Fruit fly (Drosophila melanogaster) whole organism, pupa: ENCODE data around the gene Sugb.

ENCODE experiments used
- CG10348 ChIP-seq: fragments of 200-800 bp; sonication (Bioruptor generic); IDR thresholded peaks from 2 replicates; pipeline ENCODE4 v1.3.6; 2022; ENCODE audit warnings: missing biosample characterization, missing genetic modification characterization
- CG12605 ChIP-seq: fragments of 200-800 bp; sonication (Bioruptor generic); IDR thresholded peaks from 2 replicates; pipeline ENCODE4 v1.3.6; 2022; ENCODE audit warnings: missing biosample characterization, missing genetic modification characterization
- CG14655 ChIP-seq: fragments of 200-800 bp; sonication (Bioruptor generic); optimal IDR thresholded peaks from 3 replicates; lab custom pipeline; 2017; ENCODE audit warnings: mild to moderate bottlenecking, missing biosample characterization, missing genetic modification reagents, missing genetic modification characterization
- CG15710 ChIP-seq: fragments of 200-800 bp; sonication (Bioruptor generic); optimal IDR thresholded peaks from 2 replicates; lab custom pipeline; 2018; ENCODE audit warnings: missing biosample characterization, mild to moderate bottlenecking, missing genetic modification characterization, moderate library complexity
- CG17806 ChIP-seq: fragments of 200-800 bp; sonication (Bioruptor generic); optimal IDR thresholded peaks from 2 replicates; lab custom pipeline; 2018; ENCODE audit warnings: missing biosample characterization, mild to moderate bottlenecking, missing genetic modification characterization, moderate library complexity
- CG32121 ChIP-seq: fragments of 200-800 bp; sonication (Bioruptor generic); IDR thresholded peaks from 2 replicates; pipeline ENCODE4 v1.3.6; 2022; ENCODE audit warnings: missing biosample characterization, missing genetic modification characterization
- CG34367 ChIP-seq: fragments of 200-800 bp; sonication (Bioruptor generic); optimal IDR thresholded peaks from 2 replicates; lab custom pipeline; 2018; ENCODE audit warnings: missing biosample characterization, mild to moderate bottlenecking, missing genetic modification characterization
- CG8301 ChIP-seq: fragments of 200-800 bp; sonication (Bioruptor generic); optimal IDR thresholded peaks from 2 replicates; lab custom pipeline; 2018; ENCODE audit warnings: missing biosample characterization, mild to moderate bottlenecking, missing genetic modification characterization
- CG9948 ChIP-seq: fragments of 200-800 bp; sonication (Bioruptor generic); optimal IDR thresholded peaks from 2 replicates; lab custom pipeline; 2018; ENCODE audit warnings: missing biosample characterization, mild to moderate bottlenecking, missing genetic modification characterization, moderate library complexity
- Pif1A ChIP-seq: fragments of 200-800 bp; sonication (Bioruptor generic); optimal IDR thresholded peaks from 3 replicates; lab custom pipeline; 2016; ENCODE audit warnings: missing biosample characterization, missing genetic modification characterization
- Pif1B ChIP-seq: fragments of 200-800 bp; sonication (Bioruptor generic); optimal IDR thresholded peaks from 3 replicates; lab custom pipeline; 2016; ENCODE audit warnings: missing biosample characterization, missing genetic modification characterization
- Snoo ChIP-seq: fragments of 200-800 bp; sonication (Bioruptor generic); optimal IDR thresholded peaks from 3 replicates; lab custom pipeline; 2017; ENCODE audit warnings: missing biosample characterization, mild to moderate bottlenecking, missing genetic modification characterization, inconsistent platforms
- fd96Ca ChIP-seq: fragments of 200-800 bp; sonication (Bioruptor generic); IDR thresholded peaks from 3 replicates; pipeline ENCODE4 v1.3.6; 2022; ENCODE audit warnings: missing biosample characterization, missing genetic modification characterization
- rn ChIP-seq: fragments of 200-800 bp; sonication (Bioruptor generic); IDR thresholded peaks from 2 replicates; pipeline ENCODE4 v1.3.6; 2022; ENCODE audit warnings: missing biosample characterization, missing genetic modification characterization

DNA sequence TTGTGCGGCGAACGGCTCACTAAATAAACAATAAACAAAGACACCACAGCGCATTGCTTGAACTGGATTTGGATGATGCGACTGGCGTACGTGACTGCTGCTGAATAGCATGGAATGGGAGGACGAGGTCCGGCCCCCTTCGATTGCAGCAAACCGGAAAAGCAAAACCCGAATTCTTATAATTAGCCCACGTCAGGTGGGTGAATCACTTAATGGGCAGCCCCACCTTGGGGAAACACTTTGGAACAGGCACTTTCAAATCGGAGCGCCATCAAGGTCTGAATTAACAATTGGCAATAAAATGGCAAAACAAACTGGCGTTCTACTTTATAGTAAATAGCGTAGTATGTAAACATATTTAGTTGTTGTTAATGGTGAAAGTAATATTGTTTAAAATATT, 12.0 kb downstream of the Sugb start:
- TF ChIP-seq CG15710 (no peak), Snoo (tag; lab: Kevin White, UChicago) (no peak), CG12605 (GFP tag; lab: Robert Waterston, UW) (no peak), Pif1B (GFP tag; lab: Kevin White, UChicago) (no peak), CG17806 (no peak), fd96Ca (GFP tag; lab: Robert Waterston, UW) (no peak), CG8301 (no peak), CG9948 (no peak), CG10348 (GFP tag; lab: Robert Waterston, UW) (no peak), CG34367 (no peak), CG32121 (no peak), rn (GFP tag; lab: Robert Waterston, UW) (no peak), CG14655 (GFP tag; lab: Kevin White, UChicago) (no peak), Pif1A (GFP tag; lab: Kevin White, UChicago) (no peak)
